Worm (Caenorhabditis elegans) whole organism, mixed stage, embryonic: ENCODE results near the gene nsph-3.2.

Experiments
- M03D4.4 ChIP-seq: sonication (generic microtip); optimal IDR thresholded peaks from 2 replicates; lab custom pipeline; 2017; ENCODE audit warnings: mild to moderate bottlenecking, missing genetic modification characterization, missing compliant biosample characterization
- bed-3 ChIP-seq: fragments of 200-800 bp; sonication (Bioruptor generic); optimal IDR thresholded peaks from 3 replicates; lab custom pipeline; 2018; ENCODE audit warnings: mild to moderate bottlenecking, missing genetic modification characterization, moderate library complexity, missing compliant biosample characterization
- blmp-1 ChIP-seq: fragments of 150-350 bp; optimal IDR thresholded peaks from 2 replicates; lab custom pipeline; 2014; ENCODE audit warnings: missing biosample characterization, missing genetic modification characterization
- ceh-39 ChIP-seq: fragments of 150-350 bp; optimal IDR thresholded peaks from 2 replicates; lab custom pipeline; 2014; ENCODE audit warnings: missing biosample characterization, missing genetic modification characterization
- ceh-83 ChIP-seq: fragments of 200-800 bp; sonication (Bioruptor generic); optimal IDR thresholded peaks from 2 replicates; lab custom pipeline; 2018; ENCODE audit warnings: mild to moderate bottlenecking, missing genetic modification characterization, missing compliant biosample characterization
- ces-1 ChIP-seq: fragments of 150-350 bp; optimal IDR thresholded peaks from 2 replicates; lab custom pipeline; 2014; ENCODE audit warnings: missing biosample characterization, missing genetic modification reagents, missing genetic modification characterization
- cnd-1 ChIP-seq: fragments of 200-800 bp; sonication (Bioruptor generic); optimal IDR thresholded peaks from 2 replicates; lab custom pipeline; 2018; ENCODE audit warnings: mild to moderate bottlenecking, missing genetic modification characterization, missing compliant biosample characterization
- drap-1 ChIP-seq: fragments of 200-800 bp; sonication (Bioruptor generic); optimal IDR thresholded peaks from 3 replicates; lab custom pipeline; 2018; ENCODE audit warnings: mild to moderate bottlenecking, missing genetic modification characterization, missing compliant biosample characterization
- elt-3 ChIP-seq: fragments of 150-350 bp; optimal IDR thresholded peaks from 2 replicates; lab custom pipeline; 2014; ENCODE audit warnings: missing biosample characterization, missing genetic modification characterization
- flh-1 ChIP-seq: fragments of 200-800 bp; sonication (Bioruptor generic); optimal IDR thresholded peaks from 2 replicates; lab custom pipeline; 2018; ENCODE audit warnings: mild to moderate bottlenecking, missing genetic modification characterization, moderate library complexity, missing compliant biosample characterization
- lin-13 ChIP-seq: fragments of 150-350 bp; optimal IDR thresholded peaks from 2 replicates; lab custom pipeline; 2014; ENCODE audit warnings: missing biosample characterization, missing genetic modification characterization
- lin-32 ChIP-seq: fragments of 200-800 bp; sonication (Bioruptor generic); optimal IDR thresholded peaks from 2 replicates; lab custom pipeline; 2018; ENCODE audit warnings: mild to moderate bottlenecking, missing genetic modification characterization, missing compliant biosample characterization
- lsy-2 ChIP-seq: fragments of 150-350 bp; optimal IDR thresholded peaks from 2 replicates; lab custom pipeline; 2014; ENCODE audit warnings: missing biosample characterization, missing genetic modification characterization
- mab-5 ChIP-seq: fragments of 150-350 bp; optimal IDR thresholded peaks from 2 replicates; lab custom pipeline; 2014; ENCODE audit warnings: missing biosample characterization, missing genetic modification characterization
- mep-1 ChIP-seq: fragments of 150-350 bp; optimal IDR thresholded peaks from 2 replicates; lab custom pipeline; 2017; ENCODE audit warnings: missing biosample characterization, missing genetic modification reagents, missing genetic modification characterization, inconsistent platforms
- mls-2 ChIP-seq: sonication (generic microtip); optimal IDR thresholded peaks from 2 replicates; lab custom pipeline; 2016; ENCODE audit warnings: mild to moderate bottlenecking, missing genetic modification characterization, moderate library complexity, missing compliant biosample characterization
- nhr-12 ChIP-seq: fragments of 150-350 bp; optimal IDR thresholded peaks from 2 replicates; lab custom pipeline; 2014; ENCODE audit warnings: missing biosample characterization, missing genetic modification characterization
- nhr-2 ChIP-seq: fragments of 150-350 bp; optimal IDR thresholded peaks from 2 replicates; lab custom pipeline; 2014; ENCODE audit warnings: missing biosample characterization, missing genetic modification characterization
- nhr-237 ChIP-seq: fragments of 150-350 bp; optimal IDR thresholded peaks from 2 replicates; lab custom pipeline; 2014; ENCODE audit warnings: missing biosample characterization, missing genetic modification characterization
- nhr-28 ChIP-seq: fragments of 150-350 bp; optimal IDR thresholded peaks from 2 replicates; lab custom pipeline; 2014; ENCODE audit warnings: missing biosample characterization, missing genetic modification characterization
- nhr-76 ChIP-seq: sonication (generic microtip); optimal IDR thresholded peaks from 2 replicates; lab custom pipeline; 2017; ENCODE audit warnings: missing biosample characterization, missing genetic modification characterization
- pha-4 ChIP-seq: fragments of 150-350 bp; optimal IDR thresholded peaks from 2 replicates; lab custom pipeline; 2018; ENCODE audit warnings: missing biosample characterization, missing genetic modification reagents, missing genetic modification characterization
- sem-2 ChIP-seq: fragments of 200-800 bp; sonication (Bioruptor generic); optimal IDR thresholded peaks from 2 replicates; lab custom pipeline; 2018; ENCODE audit warnings: mild to moderate bottlenecking, missing genetic modification characterization, missing compliant biosample characterization
- sptf-1 ChIP-seq: sonication (generic microtip); optimal IDR thresholded peaks from 2 replicates; lab custom pipeline; 2017; ENCODE audit warnings: mild to moderate bottlenecking, missing genetic modification characterization, moderate library complexity, missing compliant biosample characterization
- tbx-8 ChIP-seq: fragments of 200-800 bp; sonication (Bioruptor generic); optimal IDR thresholded peaks from 2 replicates; lab custom pipeline; 2018; ENCODE audit warnings: mild to moderate bottlenecking, missing genetic modification characterization, moderate library complexity, missing compliant biosample characterization
- unc-120 ChIP-seq: sonication (generic microtip); optimal IDR thresholded peaks from 2 replicates; lab custom pipeline; 2017; ENCODE audit warnings: missing genetic modification characterization, missing compliant biosample characterization; ENCODE audit not compliant: poor library complexity, severe bottlenecking
- unc-39 ChIP-seq: fragments of 150-350 bp; optimal IDR thresholded peaks from 2 replicates; lab custom pipeline; 2014; ENCODE audit warnings: missing biosample characterization, missing genetic modification characterization
- unc-62 ChIP-seq: fragments of 150-350 bp; optimal IDR thresholded peaks from 2 replicates; lab custom pipeline; 2014; ENCODE audit warnings: missing biosample characterization, missing genetic modification reagents, missing genetic modification characterization
- zip-8 ChIP-seq: fragments of 150-350 bp; optimal IDR thresholded peaks from 2 replicates; lab custom pipeline; 2014; ENCODE audit warnings: missing biosample characterization, missing genetic modification characterization
- ztf-11 ChIP-seq: fragments of 150-350 bp; optimal IDR thresholded peaks from 2 replicates; lab custom pipeline; 2014; ENCODE audit warnings: missing biosample characterization, missing genetic modification characterization

The nsph-3.2 gene

ce11 chrIV:10096881-10097280 lies 15.8 kb upstream of the nsph-3.2 start, which contains the start of gene dis-3:
TSS of gene dis-3 (plus strand) at chrIV:10097202.
- no peak for TF ChIP-seq lsy-2 (tag; lab: Kevin White, UChicago)
- TF ChIP-seq pha-4 = peak; percentile 1
- TF ChIP-seq, all 35 proteins: peak for 1

- TF ChIP-seq elt-3 (no peak), mep-1 (tag; lab: Kevin White, UChicago) (no peak), blmp-1 (no peak), ces-1 (GFP tag; lab: Kevin White, UChicago) (no peak), unc-120 (tag; lab: Kevin White, UChicago) (no peak), ztf-11 (tag; lab: Kevin White, UChicago) (no peak), M03D4.4 (no peak), zip-8 (tag; lab: Kevin White, UChicago) (no peak), unc-62 (no peak), tbx-8 (no peak)
Observed at ce11 chrIV:10110417-10110816, 2.3 kb upstream of the nsph-3.2 start, which contains the start of gene egl-38. TSS of gene egl-38 (minus strand) at chrIV:10110517.

- TF ChIP-seq sem-2 (no peak), cnd-1 (tag; lab: Kevin White, UChicago) (no peak), sptf-1 (no peak)
Observed at ce11 chrIV:10110870-10111269, 1.8 kb upstream of the nsph-3.2 start.

- no peak for TF ChIP-seq pha-4
- TF ChIP-seq ceh-39 (tag; lab: Kevin White, UChicago) = no peak
- TF ChIP-seq nhr-2 = no peak
- TF ChIP-seq nhr-12 (tag; lab: Kevin White, UChicago) = no peak
- no peak for TF ChIP-seq nhr-237 (tag; lab: Kevin White, UChicago)
- no peak for TF ChIP-seq blmp-1
- no peak for TF ChIP-seq mep-1 (tag; lab: Kevin White, UChicago)
- TF ChIP-seq nhr-28 (tag; lab: Kevin White, UChicago) = no peak
- TF ChIP-seq drap-1 (GFP tag; lab: Kevin White, UChicago) = no peak
- TF ChIP-seq lin-32 (GFP tag; lab: Kevin White, UChicago) = no peak
- TF ChIP-seq, all 35 proteins: peak for 0
Observed at ce11 chrIV:10111441-10111840, 1.2 kb upstream of the nsph-3.2 start, which contains the start of gene spch-1. TSS of gene spch-1 (minus strand) at chrIV:10111541.

ce11 chrIV:10115142-10115541 lies 2.5 kb downstream of the nsph-3.2 start, which contains the start of gene C04G2.10:
TSS of gene C04G2.10 (plus strand) at chrIV:10115442.
- TF ChIP-seq lin-13 (tag; lab: Kevin White, UChicago) (no peak), nhr-76 (no peak), mep-1 (tag; lab: Kevin White, UChicago) (no peak), nhr-2 (no peak), tbx-8 (no peak), ceh-83 (GFP tag; lab: Kevin White, UChicago) (no peak)

- no peak for TF ChIP-seq elt-3
- TF ChIP-seq mep-1 (tag; lab: Kevin White, UChicago) = no peak
- no peak for TF ChIP-seq ces-1 (GFP tag; lab: Kevin White, UChicago)
- TF ChIP-seq nhr-12 (tag; lab: Kevin White, UChicago) = no peak
- TF ChIP-seq mls-2 (tag; lab: Kevin White, UChicago) = no peak
- no peak for TF ChIP-seq lsy-2 (tag; lab: Kevin White, UChicago)
- TF ChIP-seq tbx-8 = no peak
- TF ChIP-seq unc-62 = no peak
- TF ChIP-seq unc-120 (tag; lab: Kevin White, UChicago) = no peak
- TF ChIP-seq lin-13 (tag; lab: Kevin White, UChicago) = no peak
- no peak for TF ChIP-seq flh-1 (GFP tag; lab: Kevin White, UChicago)
- no peak for TF ChIP-seq zip-8 (tag; lab: Kevin White, UChicago)
- no peak for TF ChIP-seq mab-5 (tag; lab: Kevin White, UChicago)
- no peak for TF ChIP-seq unc-39 (tag; lab: Kevin White, UChicago)
- TF ChIP-seq bed-3 (GFP tag; lab: Kevin White, UChicago) = no peak
Observed at ce11 chrIV:10116765-10117164, 4.1 kb downstream of the nsph-3.2 start.
